Worm (Caenorhabditis elegans) whole organism, early embryonic: Measurements from ENCODE around the gene grd-4.

Experiments used
- F13C5.2 ChIP-seq: sonication (generic microtip); optimal IDR thresholded peaks from 2 replicates; lab custom pipeline; 2017; ENCODE audit warnings: mild to moderate bottlenecking, missing genetic modification characterization, inconsistent platforms, missing compliant biosample characterization
- ama-1 ChIP-seq: fragments of 150-350 bp; optimal IDR thresholded peaks from 2 replicates; lab custom pipeline; 2014
- ceh-13 ChIP-seq: fragments of 200-800 bp; sonication (Bioruptor generic); optimal IDR thresholded peaks from 2 replicates; lab custom pipeline; 2018; ENCODE audit warnings: mild to moderate bottlenecking, missing genetic modification characterization, missing compliant biosample characterization
- hmbx-1 ChIP-seq: sonication (generic microtip); optimal IDR thresholded peaks from 2 replicates; lab custom pipeline; 2016; ENCODE audit warnings: mild to moderate bottlenecking, missing genetic modification characterization, missing compliant biosample characterization
- hmg-4 ChIP-seq: fragments of 200-800 bp; sonication (Bioruptor generic); optimal IDR thresholded peaks from 2 replicates; lab custom pipeline; 2018; ENCODE audit warnings: mild to moderate bottlenecking, missing genetic modification characterization, missing compliant biosample characterization
- tbx-37 ChIP-seq: fragments of 200-800 bp; sonication (Bioruptor generic); conservative IDR thresholded peaks from 2 replicates; pipeline ENCODE4 v1.3.6; 2022; ENCODE audit warnings: missing genetic modification reagents, missing genetic modification characterization, missing compliant biosample characterization
- tra-4 ChIP-seq: sonication (generic microtip); optimal IDR thresholded peaks from 2 replicates; lab custom pipeline; 2017; ENCODE audit warnings: missing genetic modification characterization, missing compliant biosample characterization

DNA sequence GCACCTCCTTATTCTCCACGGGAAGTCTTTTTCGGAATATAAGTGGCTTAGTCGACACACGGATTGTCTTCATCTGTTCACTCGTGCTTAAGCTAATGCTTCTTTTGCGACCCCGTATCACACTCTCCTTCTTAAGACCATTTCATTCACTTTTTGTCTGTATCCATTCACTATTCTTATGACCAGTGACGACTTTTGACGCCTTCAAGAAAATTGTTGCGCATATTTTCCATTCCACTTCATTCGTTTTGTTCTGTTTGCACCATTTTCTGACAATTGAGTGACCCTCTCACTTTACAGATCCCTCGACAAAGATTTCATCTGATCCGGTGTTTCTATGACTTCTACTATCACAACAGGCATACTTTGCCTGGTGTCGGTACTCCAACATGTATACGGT, 6.6 kb downstream of the grd-4 start, which contains the start of gene H03E18.1:
- TF ChIP-seq hmg-4 (GFP tag; lab: Kevin White, UChicago): no peak
- no peak for TF ChIP-seq tbx-37 (GFP tag; lab: Robert Waterston, UW)
- TF ChIP-seq hmbx-1 (tag; lab: Kevin White, UChicago): no peak
- no peak for TF ChIP-seq F13C5.2 (tag; lab: Kevin White, UChicago)
- no peak for TF ChIP-seq tra-4 (tag; lab: Kevin White, UChicago)
- no peak for TF ChIP-seq ama-1 (lab: Kevin White, UChicago)
- no peak for TF ChIP-seq ceh-13 (GFP tag; lab: Kevin White, UChicago)
